Comparison of ENCODE assay signal across 4 fruit fly cellular contexts in the genomic region with DNA sequence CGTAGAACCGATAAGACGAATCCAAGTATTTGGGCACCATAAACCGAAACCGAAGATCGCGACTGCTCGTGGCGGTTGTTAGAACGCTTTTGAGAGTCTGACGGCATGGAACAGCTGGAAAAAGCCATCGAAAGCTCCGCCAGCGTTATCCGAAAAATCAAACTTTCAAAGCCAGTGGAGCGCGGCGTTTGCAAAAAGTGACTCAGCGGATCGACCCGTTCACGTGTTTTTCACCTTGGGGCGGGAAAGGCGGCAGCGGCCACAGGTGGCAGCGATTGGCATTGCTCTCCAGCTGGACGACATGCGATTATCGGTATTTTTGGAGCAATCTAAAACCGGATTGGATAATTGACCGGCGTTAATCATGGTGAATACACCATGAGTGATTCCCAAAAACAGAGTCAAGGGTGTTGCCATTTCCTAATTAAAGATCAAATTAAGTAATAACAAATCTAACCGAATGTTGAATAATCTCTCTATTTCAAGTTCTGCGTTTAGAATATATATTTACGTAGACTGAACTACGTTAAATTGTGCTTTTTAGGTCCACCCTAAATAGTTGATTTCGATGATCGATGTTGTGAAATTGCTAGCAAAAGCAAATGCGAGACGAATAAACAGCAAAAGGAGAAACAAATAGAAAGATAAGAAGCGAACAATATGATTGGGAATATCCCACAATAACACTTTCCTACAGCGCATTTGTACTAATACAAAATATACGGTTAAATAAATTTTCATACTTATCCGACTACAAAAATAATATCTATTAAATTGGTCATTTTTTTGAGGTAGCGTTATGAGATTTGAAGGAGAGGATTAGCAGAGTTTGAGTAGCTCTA.
TF ChIP-seq lines count a peak whose summit lies in the region.

A gene (minus strand): TSS at position 91 of the 842 bp plus-strand sequence.

TF ChIP-seq in whole organism, adult, 20 proteins besides CTCF, POLR2A, EP300 and RAD21 (continued from another document):
- TF ChIP-seq CG7045 (GFP tag; optimal IDR thresholded peaks at IDR 0.05; lab: Kevin White, UChicago) (peak; percentile 71), cnc (optimal IDR thresholded peaks at IDR 0.05; lab: Kevin White, UChicago) (peak; percentile 44 to 86), pad (GFP tag; optimal IDR thresholded peaks at IDR 0.05; lab: Kevin White, UChicago) (peak; percentile 34), CG5204 (GFP tag; optimal IDR thresholded peaks at IDR 0.05; lab: Kevin White, UChicago) (peak; percentile 56)
TF ChIP-seq in whole organism, adult: peak in this region for 15.

TF ChIP-seq in whole organism, embryonic, 481 proteins besides CTCF, POLR2A, EP300 and RAD21 (continued from another document and continues in another):
- TF ChIP-seq ap (GFP tag; IDR thresholded peaks at IDR 0.05; lab: Robert Waterston, UW) (no peak), CG4404 (GFP tag; IDR thresholded peaks at IDR 0.05; lab: Robert Waterston, UW) (no peak), exex (tag; optimal IDR thresholded peaks at IDR 0.05; lab: Kevin White, UChicago) (peak; percentile 69), sd (tag; optimal IDR thresholded peaks at IDR 0.05; lab: Kevin White, UChicago) (peak; percentile 85), zf30C (GFP tag; optimal IDR thresholded peaks at IDR 0.05; lab: Kevin White, UChicago) (no peak), emc (GFP tag; optimal IDR thresholded peaks at IDR 0.05; lab: Kevin White, UChicago) (no peak), dmrt99B (tag; optimal IDR thresholded peaks at IDR 0.05; lab: Kevin White, UChicago) (peak; percentile 33), CG8765 (GFP tag; IDR thresholded peaks at IDR 0.05; lab: Robert Waterston, UW) (peak; percentile 43; the same call in 1 of the 2 replicates), dm (GFP tag; optimal IDR thresholded peaks at IDR 0.05; lab: Kevin White, UChicago) (peak; percentile 12), Xrp1 (GFP tag; IDR thresholded peaks at IDR 0.05; lab: Robert Waterston, UW) (peak; percentile 38), cas (GFP tag; IDR thresholded peaks at IDR 0.05; lab: Robert Waterston, UW) (no peak), Adf1 (GFP tag; IDR thresholded peaks at IDR 0.05; lab: Robert Waterston, UW) (0 out of 2 replicates have a peak, but pooled peaks have one; percentile 6), CG13624 (GFP tag; optimal IDR thresholded peaks at IDR 0.05; lab: Kevin White, UChicago) (no peak), pnt (GFP tag; optimal IDR thresholded peaks at IDR 0.05; lab: Kevin White, UChicago) (peak; percentile 1), amos (GFP tag; IDR thresholded peaks at IDR 0.05; lab: Robert Waterston, UW; ENCODE audit: partially characterized antibody) (no peak), sima (GFP tag; optimal IDR thresholded peaks at IDR 0.05; lab: Kevin White, UChicago) (no peak), ara (GFP tag; IDR thresholded peaks at IDR 0.05; lab: Robert Waterston, UW) (peak; percentile 48), trh (GFP tag; optimal IDR thresholded peaks at IDR 0.05; lab: Kevin White, UChicago) (no peak), stwl (tag; optimal IDR thresholded peaks at IDR 0.05; lab: Kevin White, UChicago) (no peak), sqz (GFP tag; optimal IDR thresholded peaks at IDR 0.05; lab: Kevin White, UChicago) (peak; percentile 35), CG13296 (GFP tag; optimal IDR thresholded peaks at IDR 0.05; lab: Kevin White, UChicago) (peak; percentile 68), wor (GFP tag; IDR thresholded peaks at IDR 0.05; lab: Robert Waterston, UW) (no peak), CG6175 (GFP tag; IDR thresholded peaks at IDR 0.05; lab: Robert Waterston, UW) (peak; percentile 39; the same call in 1 of the 3 replicates), CG7271 (tag; optimal IDR thresholded peaks at IDR 0.05; lab: Kevin White, UChicago) (no peak), Abd-B (GFP tag; optimal IDR thresholded peaks at IDR 0.05; lab: Kevin White, UChicago) (no peak), fru (optimal IDR thresholded peaks at IDR 0.05; lab: Kevin White, UChicago) (no peak), abd-A (tag; optimal IDR thresholded peaks at IDR 0.05; lab: Kevin White, UChicago) (no peak), CG12744 (GFP tag; optimal IDR thresholded peaks at IDR 0.05; lab: Kevin White, UChicago) (no peak), E2f1 (GFP tag; IDR thresholded peaks at IDR 0.05; lab: Robert Waterston, UW) (no peak), klu (GFP tag; IDR thresholded peaks at IDR 0.05; lab: Robert Waterston, UW) (no peak), odd (GFP tag; optimal IDR thresholded peaks at IDR 0.05; lab: Kevin White, UChicago) (peak; percentile 67), dimm (GFP tag; IDR thresholded peaks at IDR 0.05; lab: Robert Waterston, UW) (no peak), CG7987 (GFP tag; optimal IDR thresholded peaks at IDR 0.05; lab: Kevin White, UChicago) (peak; percentile 60), CrebB (tag; optimal IDR thresholded peaks at IDR 0.05; lab: Kevin White, UChicago) (peak; percentile 45), rib (GFP tag; IDR thresholded peaks at IDR 0.05; lab: Robert Waterston, UW) (peak; percentile 83), Sox102F (GFP tag; optimal IDR thresholded peaks at IDR 0.05; lab: Kevin White, UChicago) (peak; percentile 57), al (GFP tag; IDR thresholded peaks at IDR 0.05; lab: Robert Waterston, UW) (no peak; the same call in 1 of the 2 replicates), gt (GFP tag; IDR thresholded peaks at IDR 0.05; lab: Robert Waterston, UW) (no peak), Dbx (GFP tag; IDR thresholded peaks at IDR 0.05; lab: Robert Waterston, UW) (peak; percentile 51; the same call in 1 of the 3 replicates)

TF ChIP-seq in whole organism, prepupa, 60 proteins besides CTCF, POLR2A, EP300 and RAD21 (continued from another document and continues in another):
- TF ChIP-seq Ets21C (GFP tag; optimal IDR thresholded peaks at IDR 0.05; lab: Kevin White, UChicago) (no peak), salr (GFP tag; optimal IDR thresholded peaks at IDR 0.05; lab: Kevin White, UChicago) (no peak), pdm3 (GFP tag; optimal IDR thresholded peaks at IDR 0.05; lab: Kevin White, UChicago) (no peak), net (GFP tag; optimal IDR thresholded peaks at IDR 0.05; lab: Kevin White, UChicago) (peak; percentile 17), OdsH (GFP tag; optimal IDR thresholded peaks at IDR 0.05; lab: Kevin White, UChicago) (peak; percentile 9), Eip78C (GFP tag; lab: Kevin White, UChicago) (peak; percentile 84), CG6276 (GFP tag; optimal IDR thresholded peaks at IDR 0.05; lab: Kevin White, UChicago) (no peak), CG6854 (GFP tag; optimal IDR thresholded peaks at IDR 0.05; lab: Kevin White, UChicago) (no peak), CG10631 (GFP tag; optimal IDR thresholded peaks at IDR 0.05; lab: Kevin White, UChicago) (no peak), CG6808 (GFP tag; optimal IDR thresholded peaks at IDR 0.05; lab: Kevin White, UChicago) (no peak), achi (GFP tag; optimal IDR thresholded peaks at IDR 0.05; lab: Kevin White, UChicago) (no peak), CG8119 (GFP tag; IDR thresholded peaks at IDR 0.05; lab: Robert Waterston, UW) (peak; percentile 36; the same call in 1 of the 3 replicates), Gug (GFP tag; IDR thresholded peaks at IDR 0.05; lab: Robert Waterston, UW) (no peak), CG34406 (GFP tag; optimal IDR thresholded peaks at IDR 0.05; lab: Kevin White, UChicago) (peak; percentile 28), CG15336 (GFP tag; IDR thresholded peaks at IDR 0.05; lab: Robert Waterston, UW) (peak; percentile 52), CG32006 (GFP tag; optimal IDR thresholded peaks at IDR 0.05; lab: Kevin White, UChicago) (peak; percentile 29), eg (GFP tag; IDR thresholded peaks at IDR 0.05; lab: Robert Waterston, UW) (peak; percentile 44; the same call in 1 of the 3 replicates), CG11762 (GFP tag; optimal IDR thresholded peaks at IDR 0.05; lab: Kevin White, UChicago; ENCODE audit: insufficient read depth) (no peak), spab (GFP tag; optimal IDR thresholded peaks at IDR 0.05; lab: Kevin White, UChicago) (no peak), Blimp-1 (GFP tag; optimal IDR thresholded peaks at IDR 0.05; lab: Kevin White, UChicago) (no peak), acj6 (GFP tag; optimal IDR thresholded peaks at IDR 0.05; lab: Kevin White, UChicago) (peak; percentile 12), cyc (GFP tag; optimal IDR thresholded peaks at IDR 0.05; lab: Kevin White, UChicago) (no peak), CG6792 (GFP tag; optimal IDR thresholded peaks at IDR 0.05; lab: Kevin White, UChicago) (no peak), CG8319 (GFP tag; optimal IDR thresholded peaks at IDR 0.05; lab: Kevin White, UChicago) (no peak), CG11294 (GFP tag; IDR thresholded peaks at IDR 0.05; lab: Robert Waterston, UW) (no peak), Met (GFP tag; optimal IDR thresholded peaks at IDR 0.05; lab: Kevin White, UChicago) (peak; percentile 38), CG11902 (GFP tag; optimal IDR thresholded peaks at IDR 0.05; lab: Kevin White, UChicago) (no peak), Lpt (GFP tag; optimal IDR thresholded peaks at IDR 0.05; lab: Kevin White, UChicago) (no peak), dsx (GFP tag; optimal IDR thresholded peaks at IDR 0.05; lab: Kevin White, UChicago; ENCODE audit: poor library complexity, severe bottlenecking) (peak; percentile 19), Hr4 (GFP tag; optimal IDR thresholded peaks at IDR 0.05; lab: Kevin White, UChicago) (peak; percentile 21), Sox15 (GFP tag; optimal IDR thresholded peaks at IDR 0.05; lab: Kevin White, UChicago) (no peak), CG7368 (GFP tag; optimal IDR thresholded peaks at IDR 0.05; lab: Kevin White, UChicago) (no peak), CG9139 (GFP tag; optimal IDR thresholded peaks at IDR 0.05; lab: Kevin White, UChicago) (no peak), Sox102F (GFP tag; optimal IDR thresholded peaks at IDR 0.05; lab: Kevin White, UChicago) (peak; percentile 19), CG4318 (GFP tag; optimal IDR thresholded peaks at IDR 0.05; lab: Kevin White, UChicago) (no peak), CG3919 (GFP tag; optimal IDR thresholded peaks at IDR 0.05; lab: Kevin White, UChicago) (peak; percentile 25), CG8632 (GFP tag; optimal IDR thresholded peaks at IDR 0.05; lab: Kevin White, UChicago) (peak; percentile 24), esn (GFP tag; optimal IDR thresholded peaks at IDR 0.05; lab: Kevin White, UChicago) (peak; percentile 6), CG10669 (GFP tag; optimal IDR thresholded peaks at IDR 0.05; lab: Kevin White, UChicago) (no peak), Hr38 (GFP tag; optimal IDR thresholded peaks at IDR 0.05; lab: Kevin White, UChicago) (no peak), fkh (GFP tag; optimal IDR thresholded peaks at IDR 0.05; lab: Kevin White, UChicago) (peak; percentile 87), dac (GFP tag; optimal IDR thresholded peaks at IDR 0.05; lab: Kevin White, UChicago) (no peak)

TF ChIP-seq in whole organism, wandering third instar larva, 38 proteins besides CTCF, POLR2A, EP300 and RAD21 (continued from another document):
- TF ChIP-seq Rel (GFP tag; optimal IDR thresholded peaks at IDR 0.05; lab: Kevin White, UChicago) (no peak), Rel (tag; optimal IDR thresholded peaks at IDR 0.05; lab: Kevin White, UChicago) (peak; percentile 70), Vsx2 (GFP tag; optimal IDR thresholded peaks at IDR 0.05; lab: Kevin White, UChicago; ENCODE audit: partially characterized antibody) (no peak), ey (GFP tag; optimal IDR thresholded peaks at IDR 0.05; lab: Kevin White, UChicago) (peak; percentile 35), usp (GFP tag; optimal IDR thresholded peaks at IDR 0.05; lab: Kevin White, UChicago) (no peak), CrebA (GFP tag; optimal IDR thresholded peaks at IDR 0.05; lab: Kevin White, UChicago; ENCODE audit: borderline replicate concordance) (no peak), dmrt93B (GFP tag; optimal IDR thresholded peaks at IDR 0.05; lab: Kevin White, UChicago) (no peak), CG9705 (GFP tag; optimal IDR thresholded peaks at IDR 0.05; lab: Kevin White, UChicago) (peak; percentile 4), br (GFP tag; optimal IDR thresholded peaks at IDR 0.05; lab: Kevin White, UChicago) (peak; percentile 47)
